ENCODE assay signal across 1 fruit fly cellular context in genomic region chr2L:12002922-12003791, dm6.
TF ChIP-seq lines count a peak whose summit lies in the region.

No protein-coding gene starts in this region.

TF ChIP-seq in whole organism, embryonic, 481 proteins besides CTCF, POLR2A, EP300 and RAD21 (continued from another document and continues in another):
- TF ChIP-seq gfzf (GFP tag; optimal IDR thresholded peaks at IDR 0.05; lab: Kevin White, UChicago) (no peak), NC2α (GFP tag; optimal IDR thresholded peaks at IDR 0.05; lab: Kevin White, UChicago) (no peak), kni (GFP tag; optimal IDR thresholded peaks at IDR 0.05; lab: Kevin White, UChicago) (peak; percentile 99), Hey (tag; optimal IDR thresholded peaks at IDR 0.05; lab: Kevin White, UChicago) (peak; percentile 99), Max (GFP tag; optimal IDR thresholded peaks at IDR 0.05; lab: Kevin White, UChicago) (no peak), bowl (GFP tag; IDR thresholded peaks at IDR 0.05; lab: Robert Waterston, UW) (no peak), mirr (GFP tag; optimal IDR thresholded peaks at IDR 0.05; lab: Kevin White, UChicago) (peak; percentile 82), Sox102F (GFP tag; optimal IDR thresholded peaks at IDR 0.05; lab: Kevin White, UChicago) (peak; percentile 14), abd-A (tag; optimal IDR thresholded peaks at IDR 0.05; lab: Kevin White, UChicago) (peak; percentile 100), disco-r (GFP tag; optimal IDR thresholded peaks at IDR 0.05; lab: Kevin White, UChicago) (no peak), CG1024 (GFP tag; IDR thresholded peaks at IDR 0.05; lab: Robert Waterston, UW) (no peak), CG8089 (GFP tag; optimal IDR thresholded peaks at IDR 0.05; lab: Kevin White, UChicago) (peak; percentile 8), ara (GFP tag; IDR thresholded peaks at IDR 0.05; lab: Robert Waterston, UW) (no peak), Poxn (GFP tag; IDR thresholded peaks at IDR 0.05; lab: Robert Waterston, UW) (no peak), CG15269 (tag; optimal IDR thresholded peaks at IDR 0.05; lab: Kevin White, UChicago) (peak; percentile 66), CG15696 (tag; optimal IDR thresholded peaks at IDR 0.05; lab: Kevin White, UChicago) (peak; percentile 30), CG14860 (GFP tag; IDR thresholded peaks at IDR 0.05; lab: Robert Waterston, UW; ENCODE audit: partially characterized antibody) (no peak), Taf1 (GFP tag; IDR thresholded peaks at IDR 0.05; lab: Robert Waterston, UW) (no peak), CG14441 (GFP tag; IDR thresholded peaks at IDR 0.05; lab: Robert Waterston, UW) (no peak), CG16779 (GFP tag; IDR thresholded peaks at IDR 0.05; lab: Robert Waterston, UW) (no peak), Med (GFP tag; lab: Kevin White, UChicago) (peak; percentile 90), CG9932 (GFP tag; IDR thresholded peaks at IDR 0.05; lab: Robert Waterston, UW) (no peak), nau (GFP tag; optimal IDR thresholded peaks at IDR 0.05; lab: Kevin White, UChicago) (peak; percentile 30), usp (GFP tag; optimal IDR thresholded peaks at IDR 0.05; lab: Kevin White, UChicago) (no peak), PHDP (tag; optimal IDR thresholded peaks at IDR 0.05; lab: Kevin White, UChicago) (peak; percentile 8), Pdp1 (GFP tag; optimal IDR thresholded peaks at IDR 0.05; lab: Kevin White, UChicago) (peak in 1 of 2 experiments; percentile 14), CG12071 (GFP tag; optimal IDR thresholded peaks at IDR 0.05; lab: Kevin White, UChicago) (peak; percentile 16), NK7.1 (GFP tag; optimal IDR thresholded peaks at IDR 0.05; lab: Kevin White, UChicago) (no peak), dmrt11E (tag; optimal IDR thresholded peaks at IDR 0.05; lab: Kevin White, UChicago) (peak; percentile 27), ac (GFP tag; optimal IDR thresholded peaks at IDR 0.05; lab: Kevin White, UChicago) (peak; percentile 67), CG8359 (GFP tag; optimal IDR thresholded peaks at IDR 0.05; lab: Kevin White, UChicago; ENCODE audit: borderline replicate concordance) (peak; percentile 35), btn (GFP tag; optimal IDR thresholded peaks at IDR 0.05; lab: Kevin White, UChicago) (no peak), Fer2 (tag; optimal IDR thresholded peaks at IDR 0.05; lab: Kevin White, UChicago) (no peak), CG17829 (tag; optimal IDR thresholded peaks at IDR 0.05; lab: Kevin White, UChicago) (peak; percentile 19), CG30020 (tag; optimal IDR thresholded peaks at IDR 0.05; lab: Kevin White, UChicago) (no peak), Camta (GFP tag; optimal IDR thresholded peaks at IDR 0.05; lab: Kevin White, UChicago) (no peak), CG7745 (tag; optimal IDR thresholded peaks at IDR 0.05; lab: Kevin White, UChicago) (peak; percentile 96), CG9437 (GFP tag; optimal IDR thresholded peaks at IDR 0.05; lab: Kevin White, UChicago) (peak; percentile 32), D19A (tag; optimal IDR thresholded peaks at IDR 0.05; lab: Kevin White, UChicago) (no peak), CG18262 (tag; optimal IDR thresholded peaks at IDR 0.05; lab: Kevin White, UChicago) (peak; percentile 18), nom (GFP tag; optimal IDR thresholded peaks at IDR 0.05; lab: Kevin White, UChicago) (peak; percentile 60), Rx (GFP tag; IDR thresholded peaks at IDR 0.05; lab: Robert Waterston, UW) (no peak), Six4 (GFP tag; optimal IDR thresholded peaks at IDR 0.05; lab: Kevin White, UChicago) (peak; percentile 24), ems (GFP tag; optimal IDR thresholded peaks at IDR 0.05; lab: Kevin White, UChicago) (peak; percentile 1), chif (GFP tag; optimal IDR thresholded peaks at IDR 0.05; lab: Kevin White, UChicago) (peak in 1 of 2 experiments; percentile 23), CG6813 (GFP tag; optimal IDR thresholded peaks at IDR 0.05; lab: Kevin White, UChicago) (no peak), chn (GFP tag; optimal IDR thresholded peaks at IDR 0.05; lab: Kevin White, UChicago) (peak; percentile 74), dmrt99B (tag; optimal IDR thresholded peaks at IDR 0.05; lab: Kevin White, UChicago) (peak; percentile 44), salm (tag; optimal IDR thresholded peaks at IDR 0.05; lab: Kevin White, UChicago) (no peak), CG34376 (GFP tag; optimal IDR thresholded peaks at IDR 0.05; lab: Kevin White, UChicago) (peak; percentile 97), CG6254 (GFP tag; optimal IDR thresholded peaks at IDR 0.05; lab: Kevin White, UChicago) (peak; percentile 30), CG42726 (GFP tag; IDR thresholded peaks at IDR 0.05; lab: Robert Waterston, UW; ENCODE audit: partially characterized antibody) (no peak), bab2 (GFP tag; optimal IDR thresholded peaks at IDR 0.05; lab: Kevin White, UChicago) (peak; percentile 25), prd (optimal IDR thresholded peaks at IDR 0.05; lab: Kevin White, UChicago) (no peak), prd (GFP tag; IDR thresholded peaks at IDR 0.05; lab: Robert Waterston, UW) (no peak), CG11456 (GFP tag; IDR thresholded peaks at IDR 0.05; lab: Robert Waterston, UW) (no peak), ERR (GFP tag; optimal IDR thresholded peaks at IDR 0.05; lab: Kevin White, UChicago) (peak; percentile 37), gcm2 (GFP tag; optimal IDR thresholded peaks at IDR 0.05; lab: Kevin White, UChicago) (no peak), Usf (GFP tag; optimal IDR thresholded peaks at IDR 0.05; lab: Kevin White, UChicago) (no peak), CG1602 (GFP tag; optimal IDR thresholded peaks at IDR 0.05; lab: Kevin White, UChicago) (peak; percentile 22), CG14667 (GFP tag; IDR thresholded peaks at IDR 0.05; lab: Robert Waterston, UW) (no peak), CG10209 (GFP tag; optimal IDR thresholded peaks at IDR 0.05; lab: Kevin White, UChicago) (peak; percentile 39), CG5245 (GFP tag; optimal IDR thresholded peaks at IDR 0.05; lab: Kevin White, UChicago) (no peak), CG3281 (GFP tag; optimal IDR thresholded peaks at IDR 0.05; lab: Kevin White, UChicago) (peak; percentile 27), pb (GFP tag; optimal IDR thresholded peaks at IDR 0.05; lab: Kevin White, UChicago) (no peak), Oli (tag; optimal IDR thresholded peaks at IDR 0.05; lab: Kevin White, UChicago) (peak; percentile 38), unpg (GFP tag; optimal IDR thresholded peaks at IDR 0.05; lab: Kevin White, UChicago) (peak; percentile 52), Hr51 (GFP tag; optimal IDR thresholded peaks at IDR 0.05; lab: Kevin White, UChicago) (peak in 1 of 2 experiments; percentile 51), fd96Cb (tag; optimal IDR thresholded peaks at IDR 0.05; lab: Kevin White, UChicago) (peak; percentile 18), Xbp1 (GFP tag; optimal IDR thresholded peaks at IDR 0.05; lab: Kevin White, UChicago) (peak; percentile 63), Fer1 (GFP tag; optimal IDR thresholded peaks at IDR 0.05; lab: Kevin White, UChicago) (peak; percentile 92), dpn (GFP tag; optimal IDR thresholded peaks at IDR 0.05; lab: Kevin White, UChicago) (peak; percentile 38 to 41), CG1233 (GFP tag; optimal IDR thresholded peaks at IDR 0.05; lab: Kevin White, UChicago) (peak; percentile 27), CG15514 (GFP tag; optimal IDR thresholded peaks at IDR 0.05; lab: Kevin White, UChicago) (peak; percentile 93), HLH54F (GFP tag; optimal IDR thresholded peaks at IDR 0.05; lab: Kevin White, UChicago) (peak; percentile 29), psq (GFP tag; optimal IDR thresholded peaks at IDR 0.05; lab: Kevin White, UChicago) (no peak), tgo (GFP tag; IDR thresholded peaks at IDR 0.05; lab: Robert Waterston, UW) (no peak), CG4360 (GFP tag; IDR thresholded peaks at IDR 0.05; lab: Robert Waterston, UW) (no peak), wek (GFP tag; optimal IDR thresholded peaks at IDR 0.05; lab: Kevin White, UChicago) (peak; percentile 0), ftz-f1 (GFP tag; optimal IDR thresholded peaks at IDR 0.05; lab: Kevin White, UChicago) (peak; percentile 97), CG9817 (tag; optimal IDR thresholded peaks at IDR 0.05; lab: Kevin White, UChicago) (peak; percentile 11), ATbp (GFP tag; optimal IDR thresholded peaks at IDR 0.05; lab: Kevin White, UChicago) (peak; percentile 29), Eip74EF (GFP tag; optimal IDR thresholded peaks at IDR 0.05; lab: Kevin White, UChicago) (peak in 1 of 2 experiments; percentile 78), vnd (GFP tag; IDR thresholded peaks at IDR 0.05; lab: Robert Waterston, UW; ENCODE audit: partially characterized antibody) (no peak), CG1603 (tag; optimal IDR thresholded peaks at IDR 0.05; lab: Kevin White, UChicago) (peak; percentile 39), slou (GFP tag; optimal IDR thresholded peaks at IDR 0.05; lab: Kevin White, UChicago) (no peak), CG7839 (tag; optimal IDR thresholded peaks at IDR 0.05; lab: Kevin White, UChicago) (peak; percentile 50), pum (GFP tag; optimal IDR thresholded peaks at IDR 0.05; lab: Kevin White, UChicago) (no peak), CG9215 (GFP tag; IDR thresholded peaks at IDR 0.05; lab: Robert Waterston, UW) (no peak), inv (GFP tag; IDR thresholded peaks at IDR 0.05; lab: Robert Waterston, UW; ENCODE audit: partially characterized antibody) (no peak), sna (GFP tag; IDR thresholded peaks at IDR 0.05; lab: Robert Waterston, UW; ENCODE audit: partially characterized antibody) (no peak), Ptx1 (GFP tag; IDR thresholded peaks at IDR 0.05; lab: Robert Waterston, UW) (no peak), dati (GFP tag; IDR thresholded peaks at IDR 0.05; lab: Robert Waterston, UW) (no peak), sens-2 (GFP tag; IDR thresholded peaks at IDR 0.05; lab: Robert Waterston, UW) (no peak), CG10654 (GFP tag; optimal IDR thresholded peaks at IDR 0.05; lab: Kevin White, UChicago) (peak; percentile 31), CG8388 (GFP tag; optimal IDR thresholded peaks at IDR 0.05; lab: Kevin White, UChicago) (peak; percentile 25), CG6791 (GFP tag; IDR thresholded peaks at IDR 0.05; lab: Robert Waterston, UW; ENCODE audit: partially characterized antibody) (no peak), insv (GFP tag; optimal IDR thresholded peaks at IDR 0.05; lab: Kevin White, UChicago) (peak in 1 of 2 experiments; percentile 79), caup (GFP tag; optimal IDR thresholded peaks at IDR 0.05; lab: Kevin White, UChicago; ENCODE audit: severe bottlenecking) (no peak), grau (tag; optimal IDR thresholded peaks at IDR 0.05; lab: Kevin White, UChicago) (peak; percentile 47), lab (GFP tag; optimal IDR thresholded peaks at IDR 0.05; lab: Kevin White, UChicago) (peak; percentile 40), CG8290 (GFP tag; optimal IDR thresholded peaks at IDR 0.05; lab: Kevin White, UChicago) (no peak), CG8290 (tag; optimal IDR thresholded peaks at IDR 0.05; lab: Kevin White, UChicago) (peak in 1 of 2 experiments; percentile 81), CG2678 (tag; optimal IDR thresholded peaks at IDR 0.05; lab: Kevin White, UChicago) (peak; percentile 49), CG11085 (GFP tag; IDR thresholded peaks at IDR 0.05; lab: Robert Waterston, UW) (no peak), fd3F (GFP tag; optimal IDR thresholded peaks at IDR 0.05; lab: Kevin White, UChicago) (peak; percentile 30), Mad (GFP tag; optimal IDR thresholded peaks at IDR 0.05; lab: Kevin White, UChicago) (peak; percentile 17), Ssrp (tag; optimal IDR thresholded peaks at IDR 0.05; lab: Kevin White, UChicago) (peak; percentile 14), lilli (GFP tag; optimal IDR thresholded peaks at IDR 0.05; lab: Kevin White, UChicago) (peak; percentile 55), CG12155 (GFP tag; optimal IDR thresholded peaks at IDR 0.05; lab: Kevin White, UChicago) (peak; percentile 18), CG10543 (GFP tag; optimal IDR thresholded peaks at IDR 0.05; lab: Kevin White, UChicago) (peak; percentile 99), CG13775 (GFP tag; optimal IDR thresholded peaks at IDR 0.05; lab: Kevin White, UChicago) (peak; percentile 21), schlank (tag; optimal IDR thresholded peaks at IDR 0.05; lab: Kevin White, UChicago) (peak; percentile 8), bsh (GFP tag; optimal IDR thresholded peaks at IDR 0.05; lab: Kevin White, UChicago) (peak in 1 of 2 experiments; percentile 44), cg (GFP tag; optimal IDR thresholded peaks at IDR 0.05; lab: Kevin White, UChicago) (no peak), jing (GFP tag; optimal IDR thresholded peaks at IDR 0.05; lab: Kevin White, UChicago) (no peak), CG18476 (GFP tag; optimal IDR thresholded peaks at IDR 0.05; lab: Kevin White, UChicago) (no peak), CG12391 (tag; optimal IDR thresholded peaks at IDR 0.05; lab: Kevin White, UChicago) (peak; percentile 63), MBD-R2 (GFP tag; IDR thresholded peaks at IDR 0.05; lab: Robert Waterston, UW) (no peak), yki (optimal IDR thresholded peaks at IDR 0.05; lab: Kevin White, UChicago) (no peak), Optix (GFP tag; IDR thresholded peaks at IDR 0.05; lab: Robert Waterston, UW) (no peak), CG6683 (GFP tag; optimal IDR thresholded peaks at IDR 0.05; lab: Kevin White, UChicago) (no peak), CG10267 (tag; optimal IDR thresholded peaks at IDR 0.05; lab: Kevin White, UChicago) (peak; percentile 17), ind (GFP tag; optimal IDR thresholded peaks at IDR 0.05; lab: Kevin White, UChicago) (peak; percentile 36), gcm (GFP tag; optimal IDR thresholded peaks at IDR 0.05; lab: Kevin White, UChicago) (peak; percentile 94), da (GFP tag; optimal IDR thresholded peaks at IDR 0.05; lab: Kevin White, UChicago) (peak; percentile 64), CG8478 (optimal IDR thresholded peaks at IDR 0.05; lab: Kevin White, UChicago) (no peak), phol (tag; optimal IDR thresholded peaks at IDR 0.05; lab: Kevin White, UChicago) (peak; percentile 19), Trl (optimal IDR thresholded peaks at IDR 0.05; lab: Kevin White, UChicago) (no peak), Trl (GFP tag; optimal IDR thresholded peaks at IDR 0.05; lab: Kevin White, UChicago) (peak; percentile 42), mld (GFP tag; IDR thresholded peaks at IDR 0.05; lab: Robert Waterston, UW; ENCODE audit: partially characterized antibody) (no peak), vfl (GFP tag; optimal IDR thresholded peaks at IDR 0.05; lab: Kevin White, UChicago) (no peak), Chrac-16 (GFP tag; optimal IDR thresholded peaks at IDR 0.05; lab: Kevin White, UChicago) (peak; percentile 16), CG12104 (GFP tag; optimal IDR thresholded peaks at IDR 0.05; lab: Kevin White, UChicago) (peak; percentile 1), crc (GFP tag; optimal IDR thresholded peaks at IDR 0.05; lab: Kevin White, UChicago) (no peak)
